Worm (Caenorhabditis elegans) whole organism, L3 larva: ENCODE results near the gene ric-3.

Source experiments
- aly-2 ChIP-seq: fragments of 150-350 bp; optimal IDR thresholded peaks from 2 replicates; lab custom pipeline; 2014; ENCODE audit warnings: missing biosample characterization, missing genetic modification characterization
- ama-1 ChIP-seq: fragments of 150-350 bp; optimal IDR thresholded peaks from 2 replicates; lab custom pipeline; 2018
- daf-12 ChIP-seq: fragments of 150-350 bp; optimal IDR thresholded peaks from 2 replicates; lab custom pipeline; 2014; ENCODE audit warnings: missing biosample characterization, missing genetic modification reagents, missing genetic modification characterization
- egl-27 ChIP-seq: sonication (generic microtip); optimal IDR thresholded peaks from 4 replicates; lab custom pipeline; 2017; ENCODE audit warnings: missing biosample characterization, missing genetic modification reagents, missing genetic modification characterization
- jun-1 ChIP-seq: fragments of 150-350 bp; optimal IDR thresholded peaks from 2 replicates; lab custom pipeline; 2014; ENCODE audit warnings: missing biosample characterization, missing genetic modification reagents, missing genetic modification characterization
- nhr-76 ChIP-seq: fragments of 150-350 bp; sonication (generic microtip); optimal IDR thresholded peaks from 5 replicates; lab custom pipeline; 2014; ENCODE audit warnings: missing biosample characterization, missing genetic modification characterization
- pqm-1 ChIP-seq: fragments of 150-350 bp; optimal IDR thresholded peaks from 2 replicates; lab custom pipeline; 2017; ENCODE audit warnings: missing biosample characterization, missing genetic modification characterization, inconsistent platforms
- tbx-2 ChIP-seq: sonication (generic microtip); optimal IDR thresholded peaks from 2 replicates; lab custom pipeline; 2016; ENCODE audit warnings: mild to moderate bottlenecking, missing genetic modification characterization, missing compliant biosample characterization
- unc-39 ChIP-seq: sonication (generic microtip); optimal IDR thresholded peaks from 4 replicates; lab custom pipeline; 2017; ENCODE audit warnings: missing biosample characterization, missing genetic modification characterization
- unc-62 ChIP-seq: fragments of 150-350 bp; sonication (generic microtip); optimal IDR thresholded peaks from 4 replicates; lab custom pipeline; 2014; ENCODE audit warnings: missing biosample characterization, missing genetic modification reagents, missing genetic modification characterization
- ztf-4 ChIP-seq: fragments of 150-350 bp; optimal IDR thresholded peaks from 2 replicates; lab custom pipeline; 2014; ENCODE audit warnings: missing biosample characterization, missing genetic modification characterization

ce11 chrIV:7796432-7797113 lies 21.5 kb upstream of the ric-3 start, which contains the start of gene sgo-1:
- no peak for TF ChIP-seq egl-27 (tag; lab: Kevin White, UChicago)
- TF ChIP-seq ama-1 = no peak
- no peak for TF ChIP-seq aly-2 (tag; lab: Kevin White, UChicago)
- TF ChIP-seq unc-39 (tag; lab: Kevin White, UChicago) = no peak
- TF ChIP-seq jun-1 = no peak
- TF ChIP-seq tbx-2 (tag; lab: Kevin White, UChicago) = no peak
- no peak for TF ChIP-seq ztf-4 (tag; lab: Kevin White, UChicago)
- no peak for TF ChIP-seq pqm-1
- TF ChIP-seq daf-12 = no peak
- no peak for TF ChIP-seq unc-62 (GFP tag; lab: Kevin White, UChicago)
- TF ChIP-seq nhr-76 (tag; lab: Kevin White, UChicago) = no peak
